Worm (Caenorhabditis elegans): ENCODE measurements around the gene sfxn-5.

DNA sequence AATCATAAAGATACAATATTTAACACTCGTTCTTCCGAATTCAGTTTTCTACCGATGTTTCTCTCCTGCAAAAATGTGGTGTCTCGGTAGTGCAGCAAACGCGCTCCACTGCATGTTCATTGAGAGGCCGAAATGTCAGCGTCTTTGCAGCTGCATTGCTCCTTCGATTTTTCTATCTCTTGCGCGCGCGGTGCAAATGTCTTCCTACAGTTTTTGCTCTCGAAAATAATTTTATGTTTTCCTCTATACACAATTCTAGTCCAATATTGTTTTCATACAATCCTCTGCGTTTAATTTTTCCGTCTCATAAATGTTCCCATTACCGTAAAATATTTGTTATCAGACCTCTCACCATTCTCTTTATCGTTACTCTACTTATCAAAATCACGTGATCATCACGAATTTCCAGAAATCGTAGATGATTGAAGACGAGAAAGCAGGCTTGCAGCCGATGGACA lies 42.5 kb downstream of the sfxn-5 start, which contains the start of gene ufd-2:
- TF ChIP-seq him-1 (tag; optimal IDR thresholded peaks at IDR 0.05): no peak
- peak; percentile 66 for TF ChIP-seq W03F9.2 (tag; optimal IDR thresholded peaks at IDR 0.05)
